Fruit fly (Drosophila melanogaster) whole organism, embryonic: ENCODE data around the gene dpr20.

ENCODE experiments used
- B-H1 ChIP-seq: fragments of 200-800 bp; sonication (Bioruptor generic); IDR thresholded peaks from 3 replicates; pipeline ENCODE4 v1.3.6; 2022; ENCODE audit warnings: missing biosample characterization, missing genetic modification characterization
- BEAF-32 ChIP-seq: fragments of 200-800 bp; sonication (Bioruptor generic); optimal IDR thresholded peaks from 3 replicates; lab custom pipeline; 2017; ENCODE audit warnings: missing biosample characterization, missing genetic modification characterization, mild to moderate bottlenecking, moderate library complexity, missing genetic modification reagents
- CG10267 ChIP-seq: fragments of 200-800 bp; sonication (Bioruptor generic); optimal IDR thresholded peaks from 2 replicates; lab custom pipeline; 2018; ENCODE audit warnings: missing biosample characterization, mild to moderate bottlenecking, missing genetic modification characterization, moderate library complexity
- CG11398 ChIP-seq: fragments of 200-800 bp; sonication (Bioruptor generic); optimal IDR thresholded peaks from 2 replicates; lab custom pipeline; 2016; ENCODE audit warnings: missing biosample characterization, missing genetic modification characterization
- CG12155 ChIP-seq: fragments of 200-800 bp; sonication (Bioruptor generic); optimal IDR thresholded peaks from 3 replicates; lab custom pipeline; 2016; ENCODE audit warnings: missing biosample characterization, missing genetic modification characterization
- CG15269 ChIP-seq: fragments of 200-800 bp; sonication (Bioruptor generic); optimal IDR thresholded peaks from 2 replicates; lab custom pipeline; 2018; ENCODE audit warnings: missing biosample characterization, mild to moderate bottlenecking, missing genetic modification characterization, moderate library complexity
- CG1832 ChIP-seq: fragments of 200-800 bp; sonication (Bioruptor generic); optimal IDR thresholded peaks from 2 replicates; lab custom pipeline; 2017; ENCODE audit warnings: missing biosample characterization, mild to moderate bottlenecking, missing genetic modification characterization, inconsistent platforms
- CG18619 ChIP-seq: fragments of 200-800 bp; sonication (Bioruptor generic); optimal IDR thresholded peaks from 3 replicates; lab custom pipeline; 2017; ENCODE audit warnings: missing biosample characterization, mild to moderate bottlenecking, missing genetic modification characterization
- CG2712 ChIP-seq: fragments of 200-800 bp; optimal IDR thresholded peaks from 3 replicates; lab custom pipeline; 2019; ENCODE audit warnings: missing biosample characterization, mild to moderate bottlenecking, missing genetic modification characterization, moderate library complexity
- CG2875 ChIP-seq: fragments of 200-800 bp; sonication (Bioruptor generic); optimal IDR thresholded peaks from 2 replicates; lab custom pipeline; 2017; ENCODE audit warnings: missing biosample characterization, mild to moderate bottlenecking, missing genetic modification characterization, missing genetic modification reagents
- CG30403 ChIP-seq: fragments of 200-800 bp; sonication (Bioruptor generic); optimal IDR thresholded peaks from 3 replicates; lab custom pipeline; 2016; ENCODE audit warnings: missing biosample characterization, missing genetic modification characterization
- CG34224 ChIP-seq: fragments of 200-800 bp; sonication (Bioruptor generic); IDR thresholded peaks from 3 replicates; pipeline ENCODE4 v1.3.6; 2022; ENCODE audit warnings: missing biosample characterization, missing genetic modification characterization; ENCODE audit not compliant: partially characterized antibody
- CG4404 ChIP-seq: fragments of 200-800 bp; sonication (Bioruptor generic); IDR thresholded peaks from 2 replicates; pipeline ENCODE4 v1.3.6; 2022; ENCODE audit warnings: missing biosample characterization, missing genetic modification characterization
- CG4820 ChIP-seq: fragments of 200-800 bp; sonication (Bioruptor generic); optimal IDR thresholded peaks from 3 replicates; lab custom pipeline; 2016; ENCODE audit warnings: missing biosample characterization, missing genetic modification characterization
- CG8281 ChIP-seq: fragments of 200-800 bp; sonication (Bioruptor generic); optimal IDR thresholded peaks from 2 replicates; lab custom pipeline; 2018; ENCODE audit warnings: missing biosample characterization, mild to moderate bottlenecking, missing genetic modification characterization, moderate library complexity
- CG8765 ChIP-seq: fragments of 200-800 bp; sonication (Bioruptor generic); IDR thresholded peaks from 2 replicates; pipeline ENCODE4 v1.3.6; 2022; ENCODE audit warnings: missing biosample characterization, missing genetic modification characterization
- CG8924 ChIP-seq: fragments of 200-800 bp; optimal IDR thresholded peaks from 3 replicates; lab custom pipeline; 2019; ENCODE audit warnings: missing biosample characterization, mild to moderate bottlenecking, missing genetic modification characterization, moderate library complexity
- CG9876 ChIP-seq: fragments of 200-800 bp; sonication (Bioruptor generic); optimal IDR thresholded peaks from 2 replicates; lab custom pipeline; 2016; ENCODE audit warnings: missing biosample characterization, missing genetic modification characterization
- Chrac-16 ChIP-seq: fragments of 200-800 bp; sonication (Bioruptor generic); optimal IDR thresholded peaks from 3 replicates; lab custom pipeline; 2016; ENCODE audit warnings: missing biosample characterization, missing genetic modification characterization
- CkIIα-i1 ChIP-seq: fragments of 200-800 bp; sonication (Bioruptor generic); IDR thresholded peaks from 2 replicates; pipeline ENCODE4 v1.3.6; 2022; ENCODE audit warnings: missing biosample characterization, missing genetic modification characterization
- Dek ChIP-seq: fragments of 200-800 bp; sonication (Bioruptor generic); optimal IDR thresholded peaks from 3 replicates; lab custom pipeline; 2019; ENCODE audit warnings: missing biosample characterization, mild to moderate bottlenecking, missing genetic modification characterization, moderate library complexity
- Dll ChIP-seq: fragments of 200-800 bp; sonication (Bioruptor generic); IDR thresholded peaks from 4 replicates; pipeline ENCODE4 v1.3.6; 2022; ENCODE audit warnings: missing biosample characterization, missing genetic modification characterization; ENCODE audit not compliant: partially characterized antibody
- Ets65A ChIP-seq: fragments of 200-800 bp; sonication (Bioruptor generic); peaks from one replicate; lab custom pipeline; 2016; ENCODE audit warnings: missing biosample characterization, missing genetic modification characterization
- Fer3 ChIP-seq: fragments of 200-800 bp; sonication (Bioruptor generic); optimal IDR thresholded peaks from 2 replicates; lab custom pipeline; 2018; ENCODE audit warnings: missing biosample characterization, mild to moderate bottlenecking, missing genetic modification characterization, moderate library complexity
- Gug ChIP-seq: fragments of 200-800 bp; sonication (Bioruptor generic); IDR thresholded peaks from 4 replicates; pipeline ENCODE4 v1.3.6; 2022; ENCODE audit warnings: missing biosample characterization, missing genetic modification characterization
- Hr39 ChIP-seq: fragments of >200 bp; optimal IDR thresholded peaks from 2 replicates; lab custom pipeline; 2017
- Lim3 ChIP-seq: fragments of 200-800 bp; sonication (Bioruptor generic); IDR thresholded peaks from 2 replicates; pipeline ENCODE4 v1.3.6; 2022; ENCODE audit warnings: missing biosample characterization, missing genetic modification characterization
- Lpt ChIP-seq: fragments of >200 bp; optimal IDR thresholded peaks from 2 replicates; lab custom pipeline; 2018; ENCODE audit warnings: missing biosample characterization, missing genetic modification characterization
- Neu2 ChIP-seq: fragments of 200-800 bp; sonication (Bioruptor generic); optimal IDR thresholded peaks from 3 replicates; lab custom pipeline; 2016; ENCODE audit warnings: missing biosample characterization, missing genetic modification characterization, borderline replicate concordance
- Nf-YA ChIP-seq: fragments of 200-800 bp; sonication (Bioruptor generic); IDR thresholded peaks from 2 replicates; pipeline ENCODE4 v1.3.6; 2022; ENCODE audit warnings: missing biosample characterization, missing genetic modification characterization
- Nf-YB ChIP-seq: fragments of 200-800 bp; sonication (Bioruptor generic); optimal IDR thresholded peaks from 3 replicates; lab custom pipeline; 2019; ENCODE audit warnings: missing biosample characterization, mild to moderate bottlenecking, missing genetic modification characterization, moderate library complexity
- NfI ChIP-seq: fragments of 200-800 bp; sonication (Bioruptor generic); optimal IDR thresholded peaks from 3 replicates; lab custom pipeline; 2018; ENCODE audit warnings: missing biosample characterization, mild to moderate bottlenecking, missing genetic modification characterization, moderate library complexity
- Sin3A ChIP-seq: fragments of >200 bp; optimal IDR thresholded peaks from 2 replicates; lab custom pipeline; 2018
- ato ChIP-seq: fragments of 200-800 bp; sonication (Bioruptor generic); IDR thresholded peaks from 2 replicates; pipeline ENCODE4 v1.3.6; 2022; ENCODE audit warnings: missing biosample characterization, missing genetic modification characterization; ENCODE audit not compliant: partially characterized antibody
- bcd ChIP-seq: fragments of 200-800 bp; sonication (Bioruptor generic); optimal IDR thresholded peaks from 2 replicates; lab custom pipeline; 2017; ENCODE audit warnings: missing biosample characterization, mild to moderate bottlenecking, missing genetic modification characterization
- bowl ChIP-seq: fragments of 200-800 bp; sonication (Bioruptor generic); IDR thresholded peaks from 2 replicates; pipeline ENCODE4 v1.3.6; 2022; ENCODE audit warnings: missing biosample characterization, missing genetic modification characterization
- chif ChIP-seq, 2 experiments: fragments of 200-800 bp; sonication (Bioruptor generic); optimal IDR thresholded peaks; 3 replicates each; lab custom pipeline; 2016; ENCODE audit warnings: missing biosample characterization in 2 of 2, missing genetic modification characterization in 2 of 2
- crc ChIP-seq: fragments of 200-800 bp; sonication (Bioruptor generic); optimal IDR thresholded peaks from 2 replicates; lab custom pipeline; 2016; ENCODE audit warnings: missing biosample characterization, missing genetic modification characterization
- fd64A ChIP-seq: fragments of 200-800 bp; sonication (Bioruptor generic); optimal IDR thresholded peaks from 3 replicates; lab custom pipeline; 2018; ENCODE audit warnings: missing biosample characterization, mild to moderate bottlenecking, missing genetic modification characterization
- gce ChIP-seq: fragments of 200-800 bp; sonication (Bioruptor generic); IDR thresholded peaks from 3 replicates; pipeline ENCODE4 v1.3.6; 2022; ENCODE audit warnings: missing biosample characterization, missing genetic modification characterization
- h ChIP-seq: fragments of >200 bp; optimal IDR thresholded peaks from 2 replicates; lab custom pipeline; 2017
- kni ChIP-seq: fragments of 200-800 bp; sonication (Bioruptor generic); optimal IDR thresholded peaks from 3 replicates; lab custom pipeline; 2017; ENCODE audit warnings: mild to moderate bottlenecking, missing biosample characterization, missing genetic modification reagents, missing genetic modification characterization
- lbe ChIP-seq: fragments of 200-800 bp; sonication (Bioruptor generic); optimal IDR thresholded peaks from 2 replicates; lab custom pipeline; 2016; ENCODE audit warnings: missing biosample characterization, mild to moderate bottlenecking, missing genetic modification characterization
- luna ChIP-seq: fragments of 200-800 bp; sonication (Bioruptor generic); optimal IDR thresholded peaks from 2 replicates; lab custom pipeline; 2016; ENCODE audit warnings: missing biosample characterization, missing genetic modification characterization
- nmo ChIP-seq: fragments of 200-800 bp; sonication (Bioruptor generic); optimal IDR thresholded peaks from 2 replicates; lab custom pipeline; 2018; ENCODE audit warnings: missing biosample characterization, mild to moderate bottlenecking, missing genetic modification characterization, moderate library complexity
- onecut ChIP-seq: fragments of 200-800 bp; sonication (Bioruptor generic); IDR thresholded peaks from 2 replicates; pipeline ENCODE4 v1.3.6; 2022; ENCODE audit warnings: missing biosample characterization, missing genetic modification characterization
- pan ChIP-seq, 4 experiments: fragments of >200 bp in 3 of 4; fragments of 200-800 bp in 1 of 4; sonication (Bioruptor generic) in 1 of 4; optimal IDR thresholded peaks in 3 of 4; IDR thresholded peaks in 1 of 4; 2 replicates each; pipeline versions ENCODE4 v1.3.6 to Lab custom; 2017 to 2022; ENCODE audit warnings: missing biosample characterization in 2 of 4, missing genetic modification characterization in 2 of 4, mixed read lengths in 1 of 4
- sens ChIP-seq: fragments of 200-800 bp; sonication (Bioruptor generic); peaks from one replicate; lab custom pipeline; 2016; ENCODE audit warnings: missing biosample characterization, missing genetic modification characterization
- trem ChIP-seq: fragments of 200-800 bp; optimal IDR thresholded peaks from 3 replicates; lab custom pipeline; 2019; ENCODE audit warnings: missing biosample characterization, mild to moderate bottlenecking, missing genetic modification characterization, moderate library complexity
- vfl ChIP-seq: fragments of 200-800 bp; sonication (Bioruptor generic); optimal IDR thresholded peaks from 2 replicates; lab custom pipeline; 2016; ENCODE audit warnings: missing biosample characterization, missing genetic modification characterization
- zen2 ChIP-seq: fragments of 200-800 bp; sonication (Bioruptor generic); IDR thresholded peaks from 3 replicates; pipeline ENCODE4 v1.3.6; 2022; ENCODE audit warnings: missing biosample characterization, missing genetic modification characterization; ENCODE audit not compliant: partially characterized antibody

The dpr20 gene

DNA sequence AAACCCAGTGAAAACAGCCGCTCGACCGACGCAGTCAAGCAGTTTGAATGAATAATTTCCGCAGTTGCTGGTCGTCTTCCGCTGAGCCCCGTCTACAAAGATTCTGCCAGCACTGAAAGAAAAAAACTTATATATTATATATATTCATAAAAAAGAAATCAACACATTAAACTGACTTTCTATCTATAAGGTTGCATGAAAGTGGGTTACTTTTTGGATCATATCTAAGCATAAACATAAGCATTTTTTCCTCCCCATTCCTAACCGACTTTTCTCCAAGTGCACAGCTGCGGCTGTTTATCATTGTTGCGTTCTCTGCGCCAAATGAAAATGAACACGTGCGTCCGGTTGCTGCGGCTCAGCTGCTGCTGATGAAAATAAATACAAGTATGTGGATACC is 36.7 kb downstream of the dpr20 start (continued):
- TF ChIP-seq Neu2 (GFP tag; lab: Kevin White, UChicago): no peak
- TF ChIP-seq nmo (GFP tag; lab: Kevin White, UChicago): peak; percentile 72
- TF ChIP-seq pan (optimal IDR thresholded peaks at IDR 0.05; lab: Kevin White, UChicago): no peak
- peak in 1 of 2 experiments; percentile 80 for TF ChIP-seq pan (GFP tag; optimal IDR thresholded peaks at IDR 0.05 in 1 of 2, IDR thresholded peaks at IDR 0.05 in 1 of 2)
- TF ChIP-seq h (lab: Kevin White, UChicago): no peak
- TF ChIP-seq kni: no peak
- TF ChIP-seq ato (GFP tag; lab: Robert Waterston, UW): no peak
- TF ChIP-seq Dll: no peak
- TF ChIP-seq Dek: peak; percentile 42
- TF ChIP-seq Hr39: no peak
- no peak for TF ChIP-seq bowl
- TF ChIP-seq CG2875: peak; percentile 75
- peak; percentile 11; the same call in 1 of the 2 replicates for TF ChIP-seq CG8765 (GFP tag; lab: Robert Waterston, UW)
- no peak for TF ChIP-seq CG8281 (tag; lab: Kevin White, UChicago)
- no peak for TF ChIP-seq luna
- TF ChIP-seq CG4820 (GFP tag; lab: Kevin White, UChicago): peak; percentile 64
- no peak for TF ChIP-seq zen2
- peak; percentile 0 for TF ChIP-seq CG11398 (GFP tag; lab: Kevin White, UChicago)
- peak; percentile 73 for TF ChIP-seq gce (GFP tag; lab: Robert Waterston, UW)
- TF ChIP-seq Lpt: no peak
- TF ChIP-seq Nf-YB (GFP tag; lab: Kevin White, UChicago): peak; percentile 20
- peak in 1 of 2 experiments; percentile 35 for TF ChIP-seq chif (GFP tag; optimal IDR thresholded peaks at IDR 0.05; lab: Kevin White, UChicago)
- peak; percentile 57 for TF ChIP-seq CG10267 (tag; lab: Kevin White, UChicago)
- TF ChIP-seq Fer3: peak; percentile 65
- no peak for TF ChIP-seq Sin3A
- peak; percentile 68 for TF ChIP-seq CG30403 (GFP tag; lab: Kevin White, UChicago)
- peak; percentile 71 for TF ChIP-seq CG2712 (tag; lab: Kevin White, UChicago)
- TF ChIP-seq Gug (GFP tag; lab: Robert Waterston, UW): peak; percentile 19; the same call in 1 of the 4 replicates
- no peak for TF ChIP-seq BEAF-32 (GFP tag; lab: Kevin White, UChicago)
- TF ChIP-seq sens (GFP tag; lab: Kevin White, UChicago): peak; percentile 92
- peak; percentile 42 for TF ChIP-seq Chrac-16 (GFP tag; lab: Kevin White, UChicago)
- no peak for TF ChIP-seq vfl
- no peak for TF ChIP-seq CG34224
- no peak for TF ChIP-seq CG1832 (GFP tag; lab: Kevin White, UChicago)
- no peak for TF ChIP-seq fd64A
- TF ChIP-seq bcd (GFP tag; lab: Kevin White, UChicago): peak; percentile 54
- TF ChIP-seq CkIIα-i1: no peak
- TF ChIP-seq crc: no peak
- peak; percentile 31 for TF ChIP-seq trem (tag; lab: Kevin White, UChicago)
- no peak for TF ChIP-seq Ets65A (GFP tag; lab: Kevin White, UChicago)
- no peak; the same call in 1 of the 2 replicates for TF ChIP-seq Nf-YA (GFP tag; lab: Robert Waterston, UW)
- peak; percentile 50 for TF ChIP-seq NfI
- TF ChIP-seq CG9876: no peak
- TF ChIP-seq lbe (GFP tag; lab: Kevin White, UChicago): peak; percentile 68
- TF ChIP-seq CG12155 (GFP tag; lab: Kevin White, UChicago): peak; percentile 36
- 0 out of 2 replicates have a peak, but pooled peaks have one; percentile 28 for TF ChIP-seq Lim3 (GFP tag; lab: Robert Waterston, UW)
- peak; percentile 76 for TF ChIP-seq onecut (GFP tag; lab: Robert Waterston, UW)
- peak; percentile 81 for TF ChIP-seq CG15269 (tag; lab: Kevin White, UChicago)
- peak; percentile 63 for TF ChIP-seq CG8924 (tag; lab: Kevin White, UChicago)
- peak; percentile 48 for TF ChIP-seq CG18619 (GFP tag; lab: Kevin White, UChicago)
- peak; percentile 28; the same call in 1 of the 2 replicates for TF ChIP-seq CG4404 (GFP tag; lab: Robert Waterston, UW)
- TF ChIP-seq B-H1 (GFP tag; lab: Robert Waterston, UW): peak; percentile 65; the same call in 2 of the 3 replicates
